Worm (Caenorhabditis elegans) whole organism, young adult: Measurements from ENCODE around the gene otpl-4.

Source experiments
- T07F8.4 ChIP-seq: sonication (generic microtip); optimal IDR thresholded peaks from 2 replicates; lab custom pipeline; 2016; ENCODE audit warnings: mild to moderate bottlenecking, missing genetic modification characterization, moderate library complexity, missing compliant biosample characterization
- ama-1 ChIP-seq, 3 experiments: fragments of 150-350 bp in 1 of 3; sonication (generic microtip) in 2 of 3; optimal IDR thresholded peaks; 2 replicates each; lab custom pipeline; 2014 to 2018; ENCODE audit warnings: missing biosample characterization in 2 of 3, missing genetic modification characterization in 2 of 3, missing genetic modification reagents in 2 of 3
- madf-10 ChIP-seq: sonication (generic microtip); optimal IDR thresholded peaks from 2 replicates; lab custom pipeline; 2016; ENCODE audit warnings: mild to moderate bottlenecking, missing genetic modification characterization, missing compliant biosample characterization
- madf-8 ChIP-seq: fragments of 200-800 bp; sonication (Bioruptor generic); conservative IDR thresholded peaks from 2 replicates; pipeline ENCODE4 v1.3.6; 2022; ENCODE audit warnings: missing genetic modification reagents, missing genetic modification characterization, missing compliant biosample characterization
- pbrm-1 ChIP-seq: fragments of 200-800 bp; sonication (Bioruptor generic); IDR thresholded peaks from 2 replicates; pipeline ENCODE4 v1.3.6; 2022; ENCODE audit warnings: missing genetic modification reagents, missing genetic modification characterization, missing compliant biosample characterization
- unc-62 ChIP-seq: fragments of 150-350 bp; optimal IDR thresholded peaks from 2 replicates; lab custom pipeline; 2014; ENCODE audit warnings: missing biosample characterization, missing genetic modification reagents, missing genetic modification characterization

DNA sequence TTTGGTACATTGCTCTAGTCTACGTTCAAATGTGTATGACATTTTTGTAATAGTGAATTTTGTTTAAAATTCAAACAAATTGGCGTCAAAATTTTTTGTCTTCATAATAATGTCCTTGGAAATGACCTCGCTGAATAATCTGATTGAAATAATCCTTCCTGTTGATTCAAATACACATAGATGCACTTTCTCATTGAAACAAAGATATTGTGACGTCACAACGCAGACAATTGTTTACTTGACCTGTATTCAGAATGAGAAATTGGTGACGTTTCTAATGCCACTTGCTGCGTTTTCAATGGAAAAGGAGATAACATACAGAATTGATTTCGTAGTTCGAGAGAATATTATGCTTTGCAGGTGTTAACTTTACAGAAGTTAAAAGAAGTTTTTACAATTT lies 3.2 kb upstream of the otpl-4 start:
- TF ChIP-seq T07F8.4 (tag; lab: Kevin White, UChicago): no peak
- no peak for TF ChIP-seq ama-1 (optimal IDR thresholded peaks at IDR 0.05; lab: Kevin White, UChicago)
- TF ChIP-seq ama-1 (GFP tag; optimal IDR thresholded peaks at IDR 0.05; lab: Kevin White, UChicago): no peak
- no peak for TF ChIP-seq pbrm-1 (GFP tag; lab: Robert Waterston, UW)
- TF ChIP-seq madf-10 (tag; lab: Kevin White, UChicago): no peak
- no peak for TF ChIP-seq madf-8 (GFP tag; lab: Robert Waterston, UW)
- TF ChIP-seq unc-62: no peak
